Worm (Caenorhabditis elegans): ENCODE data around the gene elo-1.

DNA sequence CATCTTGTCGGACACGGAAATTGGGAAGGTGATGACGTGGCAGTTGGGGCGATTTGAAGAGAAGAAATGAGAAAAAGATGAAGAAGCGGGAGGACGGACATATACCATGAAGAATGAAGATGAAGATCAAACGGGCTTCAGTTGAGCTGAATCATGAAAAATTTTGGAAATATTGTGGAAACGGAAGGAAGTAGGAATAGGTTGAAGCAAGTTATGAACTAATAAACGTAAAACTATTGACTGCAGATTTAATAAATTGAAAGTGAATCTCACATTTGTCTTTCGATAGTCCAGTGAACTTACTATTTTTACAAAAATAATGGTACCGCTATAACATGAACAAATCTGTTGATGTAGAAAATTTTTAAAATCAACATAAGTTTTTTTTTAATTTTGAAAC, 40.3 kb downstream of the elo-1 start, which contains the start of gene lron-14:
- no peak for TF ChIP-seq lin-13 (GFP tag; optimal IDR thresholded peaks at IDR 0.05)
- no peak for TF ChIP-seq daf-8 (GFP tag; IDR thresholded peaks at IDR 0.05)
- TF ChIP-seq nhr-237 (tag; optimal IDR thresholded peaks at IDR 0.05), result no peak
- no peak for TF ChIP-seq ceh-82 (tag; optimal IDR thresholded peaks at IDR 0.05)
- no peak for TF ChIP-seq dve-1 (tag; optimal IDR thresholded peaks at IDR 0.05; ENCODE audit: insufficient read depth)
- no peak for TF ChIP-seq pha-4 (GFP tag; IDR thresholded peaks at IDR 0.05)
- no peak for TF ChIP-seq pha-4 (tag; optimal IDR thresholded peaks at IDR 0.05)
- TF ChIP-seq ceh-28 (tag; optimal IDR thresholded peaks at IDR 0.05), result no peak
- no peak for TF ChIP-seq egl-27 (tag; optimal IDR thresholded peaks at IDR 0.05)
- TF ChIP-seq tra-1 (GFP tag; IDR thresholded peaks at IDR 0.05), result no peak
- no peak for TF ChIP-seq nhr-41 (GFP tag; IDR thresholded peaks at IDR 0.05)
- TF ChIP-seq snpc-4 (tag; optimal IDR thresholded peaks at IDR 0.05), result no peak

All from whole organism, L4 larva.